Fruit fly (Drosophila melanogaster) whole organism, pupa: ENCODE data around the gene Pdf.

Experiments used
- CG10348 ChIP-seq: fragments of 200-800 bp; sonication (Bioruptor generic); IDR thresholded peaks from 2 replicates; pipeline ENCODE4 v1.3.6; 2022; ENCODE audit warnings: missing biosample characterization, missing genetic modification characterization
- CG12605 ChIP-seq: fragments of 200-800 bp; sonication (Bioruptor generic); IDR thresholded peaks from 2 replicates; pipeline ENCODE4 v1.3.6; 2022; ENCODE audit warnings: missing biosample characterization, missing genetic modification characterization
- CG13204 ChIP-seq: fragments of 200-800 bp; sonication (Bioruptor generic); optimal IDR thresholded peaks from 2 replicates; lab custom pipeline; 2018; ENCODE audit warnings: missing biosample characterization, mild to moderate bottlenecking, missing genetic modification characterization, moderate library complexity
- CG14655 ChIP-seq: fragments of 200-800 bp; sonication (Bioruptor generic); optimal IDR thresholded peaks from 3 replicates; lab custom pipeline; 2017; ENCODE audit warnings: mild to moderate bottlenecking, missing biosample characterization, missing genetic modification reagents, missing genetic modification characterization
- CG15710 ChIP-seq: fragments of 200-800 bp; sonication (Bioruptor generic); optimal IDR thresholded peaks from 2 replicates; lab custom pipeline; 2018; ENCODE audit warnings: missing biosample characterization, mild to moderate bottlenecking, missing genetic modification characterization, moderate library complexity
- CG17806 ChIP-seq: fragments of 200-800 bp; sonication (Bioruptor generic); optimal IDR thresholded peaks from 2 replicates; lab custom pipeline; 2018; ENCODE audit warnings: missing biosample characterization, mild to moderate bottlenecking, missing genetic modification characterization, moderate library complexity
- CG32121 ChIP-seq: fragments of 200-800 bp; sonication (Bioruptor generic); IDR thresholded peaks from 2 replicates; pipeline ENCODE4 v1.3.6; 2022; ENCODE audit warnings: missing biosample characterization, missing genetic modification characterization
- CG34367 ChIP-seq: fragments of 200-800 bp; sonication (Bioruptor generic); optimal IDR thresholded peaks from 2 replicates; lab custom pipeline; 2018; ENCODE audit warnings: missing biosample characterization, mild to moderate bottlenecking, missing genetic modification characterization
- CG4496 ChIP-seq: fragments of 200-800 bp; sonication (Bioruptor generic); IDR thresholded peaks from 3 replicates; pipeline ENCODE4 v1.3.6; 2022; ENCODE audit warnings: missing biosample characterization, missing genetic modification characterization
- CG8159 ChIP-seq: fragments of 200-800 bp; sonication (Bioruptor generic); optimal IDR thresholded peaks from 3 replicates; lab custom pipeline; 2018; ENCODE audit warnings: missing biosample characterization, mild to moderate bottlenecking, missing genetic modification characterization, moderate library complexity
- CG8301 ChIP-seq: fragments of 200-800 bp; sonication (Bioruptor generic); optimal IDR thresholded peaks from 2 replicates; lab custom pipeline; 2018; ENCODE audit warnings: missing biosample characterization, mild to moderate bottlenecking, missing genetic modification characterization
- CG9948 ChIP-seq: fragments of 200-800 bp; sonication (Bioruptor generic); optimal IDR thresholded peaks from 2 replicates; lab custom pipeline; 2018; ENCODE audit warnings: missing biosample characterization, mild to moderate bottlenecking, missing genetic modification characterization, moderate library complexity
- D1 ChIP-seq: fragments of 200-800 bp; sonication (Bioruptor generic); optimal IDR thresholded peaks from 2 replicates; lab custom pipeline; 2018; ENCODE audit warnings: missing biosample characterization, mild to moderate bottlenecking, missing genetic modification characterization, moderate library complexity
- EcR ChIP-seq: fragments of 200-800 bp; sonication (Bioruptor generic); optimal IDR thresholded peaks from 3 replicates; lab custom pipeline; 2019; ENCODE audit warnings: missing biosample characterization, missing genetic modification characterization, mild to moderate bottlenecking, moderate library complexity, missing genetic modification reagents
- Ets98B ChIP-seq: fragments of 200-800 bp; sonication (Bioruptor generic); IDR thresholded peaks from 2 replicates; pipeline ENCODE4 v1.3.6; 2022; ENCODE audit warnings: missing biosample characterization, missing genetic modification characterization
- Pif1A ChIP-seq: fragments of 200-800 bp; sonication (Bioruptor generic); optimal IDR thresholded peaks from 3 replicates; lab custom pipeline; 2016; ENCODE audit warnings: missing biosample characterization, missing genetic modification characterization
- Pif1B ChIP-seq: fragments of 200-800 bp; sonication (Bioruptor generic); optimal IDR thresholded peaks from 3 replicates; lab custom pipeline; 2016; ENCODE audit warnings: missing biosample characterization, missing genetic modification characterization
- Snoo ChIP-seq: fragments of 200-800 bp; sonication (Bioruptor generic); optimal IDR thresholded peaks from 3 replicates; lab custom pipeline; 2017; ENCODE audit warnings: missing biosample characterization, mild to moderate bottlenecking, missing genetic modification characterization, inconsistent platforms
- fd96Ca ChIP-seq: fragments of 200-800 bp; sonication (Bioruptor generic); IDR thresholded peaks from 3 replicates; pipeline ENCODE4 v1.3.6; 2022; ENCODE audit warnings: missing biosample characterization, missing genetic modification characterization
- gl ChIP-seq: fragments of 200-800 bp; sonication (Bioruptor generic); optimal IDR thresholded peaks from 2 replicates; lab custom pipeline; 2018; ENCODE audit warnings: missing biosample characterization, mild to moderate bottlenecking, missing genetic modification characterization
- rn ChIP-seq: fragments of 200-800 bp; sonication (Bioruptor generic); IDR thresholded peaks from 2 replicates; pipeline ENCODE4 v1.3.6; 2022; ENCODE audit warnings: missing biosample characterization, missing genetic modification characterization

Gene Pdf

DNA sequence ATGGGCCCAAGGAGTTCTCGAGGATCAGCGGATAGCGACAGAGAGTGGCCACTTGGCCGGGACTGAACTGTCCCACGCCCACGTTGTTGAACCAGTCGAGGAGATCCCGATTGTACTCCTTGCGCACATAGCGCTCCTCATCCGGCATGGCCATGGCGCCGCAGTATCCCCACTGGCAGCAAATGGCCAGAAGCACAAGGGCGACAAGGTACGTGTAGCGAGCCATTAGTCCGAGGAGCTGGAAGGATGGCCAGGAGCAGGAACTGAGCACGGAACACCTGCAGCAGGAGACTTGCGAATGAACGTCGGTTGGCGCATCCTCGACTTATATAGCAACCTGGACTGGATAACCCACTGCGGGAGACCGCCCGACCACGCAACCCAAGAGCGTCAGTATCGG is at the start of gene Pdf:
TSS of gene Pdf (minus strand) at position 304 of the 400 bp plus-strand sequence.
- no peak for TF ChIP-seq CG13204 (GFP tag; lab: Kevin White, UChicago)
- no peak for TF ChIP-seq Ets98B (GFP tag; lab: Robert Waterston, UW)
- TF ChIP-seq fd96Ca (GFP tag; lab: Robert Waterston, UW) = no peak
- TF ChIP-seq CG8301 (tag; lab: Kevin White, UChicago) = no peak
- no peak for TF ChIP-seq gl (tag; lab: Kevin White, UChicago)
- TF ChIP-seq CG15710 (tag; lab: Kevin White, UChicago) = no peak
- no peak for TF ChIP-seq D1
- TF ChIP-seq Pif1A = no peak
- TF ChIP-seq Snoo (tag; lab: Kevin White, UChicago) = no peak
- TF ChIP-seq EcR (GFP tag; lab: Kevin White, UChicago) = no peak
- no peak for TF ChIP-seq CG12605
- no peak for TF ChIP-seq CG14655 (GFP tag; lab: Kevin White, UChicago)
- no peak for TF ChIP-seq CG9948 (tag; lab: Kevin White, UChicago)
- TF ChIP-seq CG10348 (GFP tag; lab: Robert Waterston, UW) = no peak
- TF ChIP-seq CG32121 = no peak
- TF ChIP-seq CG4496 (GFP tag; lab: Robert Waterston, UW) = no peak
- no peak for TF ChIP-seq CG34367 (tag; lab: Kevin White, UChicago)
- TF ChIP-seq rn (GFP tag; lab: Robert Waterston, UW) = no peak
- TF ChIP-seq Pif1B (GFP tag; lab: Kevin White, UChicago) = no peak
- TF ChIP-seq CG17806 (tag; lab: Kevin White, UChicago) = no peak
- TF ChIP-seq, all 21 proteins: peak for 0

dm6 chr3R:26503317-26503716 is 47.4 kb upstream of the Pdf start:
- TF ChIP-seq D1 = no peak

dm6 chr3R:26502907-26503306 is 47.0 kb upstream of the Pdf start:
- TF ChIP-seq EcR (GFP tag; lab: Kevin White, UChicago) (no peak), CG17806 (tag; lab: Kevin White, UChicago) (peak; percentile 26), CG14655 (GFP tag; lab: Kevin White, UChicago) (peak; percentile 31), CG10348 (GFP tag; lab: Robert Waterston, UW) (no peak), Pif1B (GFP tag; lab: Kevin White, UChicago) (no peak), gl (tag; lab: Kevin White, UChicago) (no peak), CG15710 (tag; lab: Kevin White, UChicago) (peak; percentile 26), CG8301 (tag; lab: Kevin White, UChicago) (peak; percentile 31), rn (GFP tag; lab: Robert Waterston, UW) (no peak), CG34367 (tag; lab: Kevin White, UChicago) (peak; percentile 27), CG4496 (GFP tag; lab: Robert Waterston, UW) (no peak), CG8159 (tag; lab: Kevin White, UChicago) (peak; percentile 57), Ets98B (GFP tag; lab: Robert Waterston, UW) (no peak), Snoo (tag; lab: Kevin White, UChicago) (no peak), D1 (no peak), CG9948 (tag; lab: Kevin White, UChicago) (peak; percentile 45), CG32121 (no peak), Pif1A (no peak)

DNA sequence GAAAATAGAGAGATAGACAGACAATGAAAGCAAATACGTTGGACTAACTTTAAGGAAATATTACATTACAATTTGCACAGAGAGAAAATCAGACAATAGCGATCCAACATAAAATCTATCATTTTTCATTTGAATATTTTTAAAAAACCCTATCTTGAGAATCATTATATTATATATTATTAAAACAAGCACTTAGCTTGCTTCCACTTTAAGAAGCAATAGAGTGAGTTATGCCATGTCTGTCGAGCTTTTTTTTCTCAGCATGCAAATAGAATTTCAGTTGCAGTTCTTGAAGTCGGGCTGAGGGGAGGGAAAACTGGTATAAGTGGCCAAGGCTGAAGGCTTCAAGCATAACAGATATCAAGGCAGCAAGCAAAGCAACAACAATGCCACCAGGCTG is 46.1 kb upstream of the Pdf start:
- no peak for TF ChIP-seq Snoo (tag; lab: Kevin White, UChicago)
- peak; percentile 55 for TF ChIP-seq CG34367 (tag; lab: Kevin White, UChicago)
- no peak for TF ChIP-seq CG32121
- TF ChIP-seq D1 = no peak
- no peak for TF ChIP-seq Pif1A
- no peak for TF ChIP-seq Pif1B (GFP tag; lab: Kevin White, UChicago)
- TF ChIP-seq CG8159 (tag; lab: Kevin White, UChicago) = peak; percentile 16
- TF ChIP-seq CG4496 (GFP tag; lab: Robert Waterston, UW) = peak; percentile 32; the same call in 1 of the 3 replicates
- peak; percentile 24 for TF ChIP-seq CG8301 (tag; lab: Kevin White, UChicago)
- TF ChIP-seq fd96Ca (GFP tag; lab: Robert Waterston, UW) = no peak
- peak; percentile 40 for TF ChIP-seq CG17806 (tag; lab: Kevin White, UChicago)
- no peak for TF ChIP-seq CG13204 (GFP tag; lab: Kevin White, UChicago)
- TF ChIP-seq CG15710 (tag; lab: Kevin White, UChicago) = peak; percentile 44
- TF ChIP-seq CG14655 (GFP tag; lab: Kevin White, UChicago) = peak; percentile 55
- no peak for TF ChIP-seq CG10348 (GFP tag; lab: Robert Waterston, UW)
- TF ChIP-seq CG9948 (tag; lab: Kevin White, UChicago) = peak; percentile 48

dm6 chr3R:26500355-26500754 is 44.4 kb upstream of the Pdf start:
- TF ChIP-seq gl (tag; lab: Kevin White, UChicago) (peak; percentile 3), CG14655 (GFP tag; lab: Kevin White, UChicago) (peak; percentile 75), CG4496 (GFP tag; lab: Robert Waterston, UW) (peak; percentile 72; the same call in 2 of the 3 replicates), Snoo (tag; lab: Kevin White, UChicago) (no peak), CG12605 (no peak), CG13204 (GFP tag; lab: Kevin White, UChicago) (no peak), Ets98B (GFP tag; lab: Robert Waterston, UW) (peak; percentile 32; the same call in 1 of the 2 replicates), CG8159 (tag; lab: Kevin White, UChicago) (peak; percentile 58), CG17806 (tag; lab: Kevin White, UChicago) (peak; percentile 59), CG8301 (tag; lab: Kevin White, UChicago) (peak; percentile 68), fd96Ca (GFP tag; lab: Robert Waterston, UW) (peak; percentile 70; the same call in 2 of the 3 replicates), Pif1A (peak; percentile 62), CG9948 (tag; lab: Kevin White, UChicago) (peak; percentile 60), Pif1B (GFP tag; lab: Kevin White, UChicago) (peak; percentile 13), CG10348 (GFP tag; lab: Robert Waterston, UW) (no peak), CG32121 (peak; percentile 62), rn (GFP tag; lab: Robert Waterston, UW) (peak; percentile 23; the same call in 1 of the 2 replicates), D1 (no peak), CG15710 (tag; lab: Kevin White, UChicago) (peak; percentile 36), EcR (GFP tag; lab: Kevin White, UChicago) (no peak), CG34367 (tag; lab: Kevin White, UChicago) (peak; percentile 23)
- TF ChIP-seq, all 21 proteins: peak for 15
